Worm (Caenorhabditis elegans): ENCODE measurements around the gene clec-76.

DNA sequence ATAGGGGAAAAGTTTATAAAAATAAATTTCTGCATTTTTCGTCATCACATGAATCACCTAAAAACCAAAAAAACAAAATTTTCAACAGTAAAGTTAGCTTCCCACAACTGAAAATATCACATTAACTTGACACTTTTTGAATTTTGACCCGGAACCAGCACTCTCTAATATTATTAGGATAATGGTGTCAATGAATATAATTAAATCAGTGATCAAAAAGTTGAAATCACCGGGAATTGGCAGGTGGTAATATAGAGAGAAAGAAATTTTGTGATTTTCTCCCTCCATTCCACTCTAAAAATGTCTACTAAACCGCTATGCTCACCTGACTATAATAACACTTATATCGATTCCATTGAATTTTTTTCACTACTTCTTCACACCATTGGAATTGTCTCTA is 14.5 kb downstream of the clec-76 start, which contains the start of gene srh-222:
- TF ChIP-seq K02D7.2 (tag; optimal IDR thresholded peaks at IDR 0.05), result no peak
- no peak for TF ChIP-seq fkh-10 (GFP tag; optimal IDR thresholded peaks at IDR 0.05)
- no peak for TF ChIP-seq gmeb-2 (tag; optimal IDR thresholded peaks at IDR 0.05)
